Fruit fly (Drosophila melanogaster) whole organism, adult: ENCODE measurements around the gene Ggamma30A.

Experiments used
- CG7101 ChIP-seq: fragments of 200-800 bp; sonication (Bioruptor generic); optimal IDR thresholded peaks from 2 replicates; lab custom pipeline; 2018; ENCODE audit warnings: missing biosample characterization, mild to moderate bottlenecking, missing genetic modification characterization, moderate library complexity
- Clk ChIP-seq: fragments of 200-800 bp; sonication (Bioruptor generic); optimal IDR thresholded peaks from 2 replicates; lab custom pipeline; 2017; ENCODE audit warnings: missing biosample characterization, missing genetic modification characterization
- cnc ChIP-seq, 2 experiments: fragments of >200 bp; optimal IDR thresholded peaks; 2 replicates each; lab custom pipeline; 2017
- kay ChIP-seq: fragments of 200-800 bp; sonication (Bioruptor generic); peaks from one replicate; lab custom pipeline; 2016; ENCODE audit warnings: missing biosample characterization, missing genetic modification characterization, borderline replicate concordance
- pad ChIP-seq: fragments of 200-800 bp; sonication (Bioruptor generic); optimal IDR thresholded peaks from 3 replicates; lab custom pipeline; 2017; ENCODE audit warnings: missing biosample characterization, missing genetic modification characterization, mild to moderate bottlenecking, moderate library complexity, missing genetic modification reagents
- tj ChIP-seq: fragments of 200-800 bp; sonication (Bioruptor generic); optimal IDR thresholded peaks from 3 replicates; lab custom pipeline; 2017; ENCODE audit warnings: missing biosample characterization, mild to moderate bottlenecking, missing genetic modification characterization, moderate library complexity

DNA sequence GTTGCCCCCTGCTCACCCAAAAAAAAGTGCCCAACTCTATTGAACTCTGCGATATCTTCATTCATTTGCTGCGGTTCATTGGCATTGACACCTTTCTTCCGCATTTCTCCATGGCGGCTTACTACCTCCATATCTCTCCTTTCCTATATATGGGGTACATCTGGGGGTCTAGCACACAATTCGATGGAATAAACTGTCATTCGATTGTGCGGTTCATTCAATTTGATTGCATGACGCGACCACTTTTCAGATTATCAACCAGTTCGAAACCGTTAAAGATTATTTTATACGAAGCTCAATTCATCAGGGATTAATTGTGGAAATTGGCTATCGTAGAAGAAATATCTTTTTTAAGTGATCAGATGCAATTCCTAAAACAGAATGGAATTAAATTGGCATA, 42.7 kb upstream of the Ggamma30A start:
- TF ChIP-seq CG7101 (no peak), Clk (no peak), kay (GFP tag; lab: Kevin White, UChicago) (no peak), pad (GFP tag; lab: Kevin White, UChicago) (no peak), cnc (optimal IDR thresholded peaks at IDR 0.05; lab: Kevin White, UChicago) (no peak), tj (GFP tag; lab: Kevin White, UChicago) (no peak)
